Fruit fly (Drosophila melanogaster) whole organism, prepupa: ENCODE results near the gene CG18473.

Source experiments
- CG10669 ChIP-seq: fragments of 200-800 bp; sonication (Bioruptor generic); optimal IDR thresholded peaks from 3 replicates; lab custom pipeline; 2018; ENCODE audit warnings: missing biosample characterization, mild to moderate bottlenecking, missing genetic modification characterization, moderate library complexity
- CG11294 ChIP-seq: fragments of 200-800 bp; sonication (Bioruptor generic); IDR thresholded peaks from 2 replicates; pipeline ENCODE4 v1.3.6; 2022; ENCODE audit warnings: missing biosample characterization, missing genetic modification characterization
- CG1621 ChIP-seq: fragments of 200-800 bp; sonication (Bioruptor generic); optimal IDR thresholded peaks from 3 replicates; lab custom pipeline; 2018; ENCODE audit warnings: missing biosample characterization, mild to moderate bottlenecking, missing genetic modification characterization
- CG3032 ChIP-seq: fragments of 200-800 bp; optimal IDR thresholded peaks from 2 replicates; lab custom pipeline; 2019; ENCODE audit warnings: missing biosample characterization, mild to moderate bottlenecking, missing genetic modification characterization, moderate library complexity
- CG4318 ChIP-seq: fragments of 200-800 bp; sonication (Bioruptor generic); optimal IDR thresholded peaks from 3 replicates; lab custom pipeline; 2017; ENCODE audit warnings: missing biosample characterization, mild to moderate bottlenecking, missing genetic modification characterization
- CG6163 ChIP-seq: fragments of 200-800 bp; sonication (Bioruptor generic); IDR thresholded peaks from 3 replicates; pipeline ENCODE4 v1.3.6; 2022; ENCODE audit warnings: missing biosample characterization, missing genetic modification characterization
- CG6792 ChIP-seq: fragments of 200-800 bp; sonication (Bioruptor generic); optimal IDR thresholded peaks from 3 replicates; lab custom pipeline; 2016; ENCODE audit warnings: missing biosample characterization, missing genetic modification characterization
- CG6854 ChIP-seq: fragments of 200-800 bp; sonication (Bioruptor generic); optimal IDR thresholded peaks from 2 replicates; lab custom pipeline; 2017; ENCODE audit warnings: missing biosample characterization, mild to moderate bottlenecking, missing genetic modification characterization
- CG8119 ChIP-seq: fragments of 200-800 bp; sonication (Bioruptor generic); IDR thresholded peaks from 3 replicates; pipeline ENCODE4 v1.3.6; 2022; ENCODE audit warnings: missing biosample characterization, missing genetic modification characterization
- CG9139 ChIP-seq: fragments of 200-800 bp; sonication (Bioruptor generic); optimal IDR thresholded peaks from 3 replicates; lab custom pipeline; 2017; ENCODE audit warnings: missing biosample characterization, mild to moderate bottlenecking, missing genetic modification characterization
- Eip78C ChIP-seq: fragments of 200-800 bp; sonication (Bioruptor generic); peaks from one replicate; lab custom pipeline; 2016; ENCODE audit warnings: missing biosample characterization, missing genetic modification characterization
- Ets21C ChIP-seq: fragments of 200-800 bp; sonication (Bioruptor generic); optimal IDR thresholded peaks from 3 replicates; lab custom pipeline; 2016; ENCODE audit warnings: missing biosample characterization, missing genetic modification characterization
- Lpt ChIP-seq: fragments of 200-800 bp; sonication (Bioruptor generic); optimal IDR thresholded peaks from 3 replicates; lab custom pipeline; 2016; ENCODE audit warnings: missing biosample characterization, missing genetic modification characterization
- OdsH ChIP-seq: fragments of 200-800 bp; sonication (Bioruptor generic); optimal IDR thresholded peaks from 3 replicates; lab custom pipeline; 2016; ENCODE audit warnings: missing biosample characterization, missing genetic modification characterization
- Smox ChIP-seq: fragments of 200-800 bp; sonication (Bioruptor generic); optimal IDR thresholded peaks from 3 replicates; lab custom pipeline; 2016; ENCODE audit warnings: missing biosample characterization, missing genetic modification characterization
- Sox102F ChIP-seq: fragments of 200-800 bp; sonication (Bioruptor generic); optimal IDR thresholded peaks from 2 replicates; lab custom pipeline; 2016; ENCODE audit warnings: missing biosample characterization, mild to moderate bottlenecking, missing genetic modification characterization
- Sox14 ChIP-seq: fragments of 200-800 bp; sonication (Bioruptor generic); optimal IDR thresholded peaks from 3 replicates; lab custom pipeline; 2016; ENCODE audit warnings: missing biosample characterization, missing genetic modification characterization
- Sox15 ChIP-seq: fragments of 200-800 bp; sonication (Bioruptor generic); optimal IDR thresholded peaks from 3 replicates; lab custom pipeline; 2016; ENCODE audit warnings: missing biosample characterization, missing genetic modification characterization
- acj6 ChIP-seq: fragments of 200-800 bp; sonication (Bioruptor generic); optimal IDR thresholded peaks from 3 replicates; lab custom pipeline; 2016; ENCODE audit warnings: missing biosample characterization, missing genetic modification characterization
- cyc ChIP-seq: fragments of 200-800 bp; sonication (Bioruptor generic); optimal IDR thresholded peaks from 3 replicates; lab custom pipeline; 2016; ENCODE audit warnings: missing biosample characterization, missing genetic modification characterization
- dac ChIP-seq: fragments of 200-800 bp; sonication (Bioruptor generic); optimal IDR thresholded peaks from 2 replicates; lab custom pipeline; 2017; ENCODE audit warnings: missing biosample characterization, mild to moderate bottlenecking, missing genetic modification characterization
- esn ChIP-seq: fragments of 200-800 bp; sonication (Bioruptor generic); optimal IDR thresholded peaks from 2 replicates; lab custom pipeline; 2016; ENCODE audit warnings: missing biosample characterization, mild to moderate bottlenecking, missing genetic modification characterization, moderate library complexity
- fd59A ChIP-seq: fragments of 200-800 bp; sonication (Bioruptor generic); optimal IDR thresholded peaks from 2 replicates; lab custom pipeline; 2017; ENCODE audit warnings: missing biosample characterization, mild to moderate bottlenecking, missing genetic modification characterization, missing genetic modification reagents
- fd85E ChIP-seq: fragments of 200-800 bp; sonication (Bioruptor generic); optimal IDR thresholded peaks from 3 replicates; lab custom pipeline; 2016; ENCODE audit warnings: missing biosample characterization, missing genetic modification characterization
- lz ChIP-seq: fragments of 200-800 bp; sonication (Bioruptor generic); optimal IDR thresholded peaks from 3 replicates; lab custom pipeline; 2016; ENCODE audit warnings: missing biosample characterization, missing genetic modification characterization
- net ChIP-seq: fragments of 200-800 bp; sonication (Bioruptor generic); optimal IDR thresholded peaks from 3 replicates; lab custom pipeline; 2016; ENCODE audit warnings: missing biosample characterization, missing genetic modification characterization
- pdm3 ChIP-seq: fragments of 200-800 bp; sonication (Bioruptor generic); optimal IDR thresholded peaks from 3 replicates; lab custom pipeline; 2016; ENCODE audit warnings: missing biosample characterization, missing genetic modification characterization
- salr ChIP-seq, 2 experiments: fragments of 200-800 bp; sonication (Bioruptor generic); optimal IDR thresholded peaks; 3 replicates each; lab custom pipeline; 2016 to 2018; ENCODE audit warnings: missing biosample characterization in 2 of 2, missing genetic modification characterization in 2 of 2, mild to moderate bottlenecking in 1 of 2
- spab ChIP-seq: fragments of 200-800 bp; sonication (Bioruptor generic); optimal IDR thresholded peaks from 2 replicates; lab custom pipeline; 2017; ENCODE audit warnings: missing biosample characterization, mild to moderate bottlenecking, missing genetic modification characterization, missing genetic modification reagents
- ss ChIP-seq, 2 experiments: fragments of 200-800 bp; sonication (Bioruptor generic); optimal IDR thresholded peaks; 2 replicates in 1 of 2; 3 replicates in 1 of 2; lab custom pipeline; 2017 to 2018; ENCODE audit warnings: mild to moderate bottlenecking in 2 of 2, missing biosample characterization in 2 of 2, missing genetic modification characterization in 2 of 2, moderate library complexity in 1 of 2
- svp ChIP-seq: fragments of 200-800 bp; sonication (Bioruptor generic); peaks from one replicate; lab custom pipeline; 2016; ENCODE audit warnings: missing biosample characterization, missing genetic modification characterization
- topi ChIP-seq: fragments of 200-800 bp; sonication (Bioruptor generic); optimal IDR thresholded peaks from 3 replicates; lab custom pipeline; 2016; ENCODE audit warnings: missing biosample characterization, missing genetic modification characterization
- vri ChIP-seq: fragments of 200-800 bp; sonication (Bioruptor generic); optimal IDR thresholded peaks from 3 replicates; lab custom pipeline; 2016; ENCODE audit warnings: missing biosample characterization, mild to moderate bottlenecking, missing genetic modification characterization

CG18473 gene

DNA sequence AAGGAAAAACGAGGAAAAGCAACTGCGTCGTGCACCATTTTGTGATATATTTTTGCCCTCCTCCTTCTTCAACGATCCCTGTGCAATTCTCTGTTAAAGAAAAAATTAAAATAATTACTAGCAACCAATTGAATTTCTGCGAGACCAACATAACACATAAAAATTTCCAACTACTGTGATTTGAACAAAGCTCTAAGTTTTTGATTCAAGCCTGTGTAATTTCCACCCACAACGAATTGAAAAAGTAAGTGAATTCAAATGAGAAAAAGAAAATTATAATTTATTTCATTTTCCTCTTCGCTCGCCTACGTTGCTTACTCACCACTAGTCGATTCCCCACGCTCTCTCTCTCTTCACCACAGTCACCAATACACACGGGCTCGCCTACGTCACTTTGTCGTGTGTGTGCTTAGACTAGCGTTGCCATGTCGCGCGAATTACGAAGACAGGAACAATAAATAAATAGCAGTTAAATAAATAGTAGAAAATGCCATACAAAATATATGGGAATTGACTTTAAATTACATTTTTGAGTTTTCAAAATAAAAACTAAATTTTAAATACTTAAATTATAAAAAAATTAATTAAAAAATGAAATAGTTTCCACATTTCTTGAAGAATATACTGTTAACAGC lies 20.7 kb upstream of the CG18473 start (continued):
- TF ChIP-seq svp (GFP tag; lab: Kevin White, UChicago) (peak; percentile 48), cyc (GFP tag; lab: Kevin White, UChicago) (no peak), Sox15 (no peak), CG3032 (tag; lab: Kevin White, UChicago) (no peak), Ets21C (GFP tag; lab: Kevin White, UChicago) (no peak), OdsH (GFP tag; lab: Kevin White, UChicago) (peak; percentile 14), CG6854 (GFP tag; lab: Kevin White, UChicago) (peak; percentile 49), CG1621 (tag; lab: Kevin White, UChicago) (no peak), salr (GFP tag; optimal IDR thresholded peaks at IDR 0.05; lab: Kevin White, UChicago) (peak in 1 of 2 experiments; percentile 17), ss (GFP tag; optimal IDR thresholded peaks at IDR 0.05; lab: Kevin White, UChicago) (peak in 1 of 2 experiments; percentile 52), CG6163 (GFP tag; lab: Robert Waterston, UW) (peak; percentile 57; the same call in 2 of the 3 replicates), vri (GFP tag; lab: Kevin White, UChicago) (peak; percentile 57), esn (peak; percentile 5), topi (GFP tag; lab: Kevin White, UChicago) (peak; percentile 5), acj6 (GFP tag; lab: Kevin White, UChicago) (peak; percentile 14), Smox (GFP tag; lab: Kevin White, UChicago) (peak; percentile 19), CG10669 (peak; percentile 26), Sox14 (GFP tag; lab: Kevin White, UChicago) (peak; percentile 20), lz (GFP tag; lab: Kevin White, UChicago) (peak; percentile 13), net (GFP tag; lab: Kevin White, UChicago) (no peak), CG11294 (GFP tag; lab: Robert Waterston, UW) (no peak), CG8119 (GFP tag; lab: Robert Waterston, UW) (peak; percentile 39; the same call in 1 of the 3 replicates)

DNA sequence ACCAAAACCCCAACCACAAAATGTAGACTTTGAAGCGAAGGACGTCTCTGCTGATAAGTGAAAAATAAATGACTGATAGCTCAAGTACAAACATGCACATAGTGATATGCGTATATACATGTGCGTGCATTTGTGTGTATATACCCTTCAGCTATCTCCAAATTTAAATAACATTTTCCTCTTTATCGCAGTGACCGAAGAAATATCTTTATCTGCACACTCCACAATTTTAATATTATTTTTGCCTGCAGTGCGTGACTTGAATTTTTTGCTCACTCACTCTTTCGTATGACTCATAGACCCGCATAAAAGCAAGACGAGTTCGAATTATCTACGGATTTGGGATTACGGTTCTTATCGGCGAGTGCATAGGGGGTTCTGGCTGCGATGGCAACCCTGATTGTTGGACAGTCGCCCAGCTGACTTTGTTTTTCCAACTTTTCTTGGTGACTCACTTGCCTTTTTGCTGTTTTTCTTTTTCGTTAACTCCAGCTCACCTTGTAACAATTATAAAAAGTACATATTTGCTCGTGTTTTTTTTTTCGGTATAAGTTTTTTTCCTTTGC lies 20.0 kb upstream of the CG18473 start:
- TF ChIP-seq ss (GFP tag; optimal IDR thresholded peaks at IDR 0.05; lab: Kevin White, UChicago) (peak in 1 of 2 experiments; percentile 22), Lpt (GFP tag; lab: Kevin White, UChicago) (no peak), Sox14 (GFP tag; lab: Kevin White, UChicago) (no peak), CG9139 (GFP tag; lab: Kevin White, UChicago) (no peak), fd59A (no peak), spab (GFP tag; lab: Kevin White, UChicago) (no peak), Smox (GFP tag; lab: Kevin White, UChicago) (no peak), cyc (GFP tag; lab: Kevin White, UChicago) (no peak), CG4318 (no peak), Eip78C (peak; percentile 58), pdm3 (GFP tag; lab: Kevin White, UChicago) (no peak), esn (no peak)

DNA sequence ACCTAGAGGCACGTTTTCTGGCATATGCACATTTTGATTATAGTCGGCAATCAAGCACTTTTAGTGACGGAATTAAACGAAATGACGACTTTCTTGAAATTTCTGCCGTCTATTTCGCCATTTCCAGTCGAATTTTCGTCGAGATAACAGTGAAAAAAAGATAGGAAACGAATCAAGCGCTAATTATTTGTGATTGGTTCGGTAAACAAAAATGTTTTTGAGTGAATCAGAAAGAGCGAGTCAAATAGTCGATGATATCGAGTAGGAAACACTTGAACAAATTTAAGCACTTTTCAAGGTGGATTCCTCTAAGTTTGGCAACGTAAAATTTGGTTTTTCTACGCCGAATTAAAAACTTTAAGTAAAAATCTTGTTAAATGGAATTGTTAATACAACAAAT lies 19.5 kb upstream of the CG18473 start:
- TF ChIP-seq dac (GFP tag; lab: Kevin White, UChicago) = no peak
- TF ChIP-seq CG8119 (GFP tag; lab: Robert Waterston, UW) = no peak
- TF ChIP-seq CG10669 = no peak
- TF ChIP-seq lz (GFP tag; lab: Kevin White, UChicago) = no peak
- no peak for TF ChIP-seq CG6792 (GFP tag; lab: Kevin White, UChicago)
- TF ChIP-seq Sox102F (GFP tag; lab: Kevin White, UChicago) = no peak
- no peak for TF ChIP-seq Sox15
- no peak for TF ChIP-seq CG11294 (GFP tag; lab: Robert Waterston, UW)
- no peak for TF ChIP-seq cyc (GFP tag; lab: Kevin White, UChicago)
- TF ChIP-seq acj6 (GFP tag; lab: Kevin White, UChicago) = no peak
- no peak for TF ChIP-seq OdsH (GFP tag; lab: Kevin White, UChicago)
- TF ChIP-seq fd85E (GFP tag; lab: Kevin White, UChicago) = no peak
